Worm (Caenorhabditis elegans): Measurements from ENCODE around the gene T27E9.6.

The T27E9.6 gene

DNA sequence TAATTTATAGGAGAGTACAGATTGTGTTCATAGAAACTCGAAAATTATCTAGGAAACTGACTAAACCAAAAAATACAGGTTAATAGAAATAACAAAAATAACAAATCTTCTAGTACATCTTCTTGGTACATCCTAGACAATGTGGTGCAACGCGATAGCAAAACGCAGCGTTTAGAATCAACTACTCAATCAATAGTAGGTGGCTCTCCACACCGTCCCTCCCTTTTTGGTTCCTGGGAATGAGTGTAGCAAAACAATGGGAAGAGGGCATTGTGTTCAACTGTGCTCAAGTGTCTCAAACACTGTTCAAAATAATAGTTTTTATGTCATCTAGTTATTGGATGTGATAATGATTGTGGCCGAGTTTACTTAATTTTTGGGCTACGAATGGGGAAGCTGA lies at the start of gene T27E9.6:
Gene T27E9.6, minus strand, starts transcription at position 101 of the 400 bp plus-strand sequence.
- TF ChIP-seq tbx-11 (GFP tag; IDR thresholded peaks at IDR 0.05) (no peak), scrt-1 (GFP tag; IDR thresholded peaks at IDR 0.05) (no peak), hmg-4 (GFP tag; optimal IDR thresholded peaks at IDR 0.05) (no peak), ceh-13 (GFP tag; optimal IDR thresholded peaks at IDR 0.05) (no peak), ets-7 (tag; optimal IDR thresholded peaks at IDR 0.05) (no peak), flt-1 (GFP tag; IDR thresholded peaks at IDR 0.05) (no peak), aly-1 (tag; optimal IDR thresholded peaks at IDR 0.05) (no peak), tra-4 (tag; optimal IDR thresholded peaks at IDR 0.05) (no peak), sea-1 (GFP tag; conservative IDR thresholded peaks at IDR 0.05) (no peak), B0310.2 (tag; optimal IDR thresholded peaks at IDR 0.05) (no peak), tbx-37 (GFP tag; conservative IDR thresholded peaks at IDR 0.05) (no peak), hnd-1 (tag; optimal IDR thresholded peaks at IDR 0.05) (no peak)

ce11 chrIII:13526191-13526590 lies 49.6 kb upstream of the T27E9.6 start:
- TF ChIP-seq tbx-37 (GFP tag; conservative IDR thresholded peaks at IDR 0.05) (no peak), hmbx-1 (tag; optimal IDR thresholded peaks at IDR 0.05) (no peak), ceh-36 (tag; optimal IDR thresholded peaks at IDR 0.05) (no peak), aly-1 (tag; optimal IDR thresholded peaks at IDR 0.05) (no peak), hnd-1 (tag; optimal IDR thresholded peaks at IDR 0.05) (no peak), sea-1 (GFP tag; conservative IDR thresholded peaks at IDR 0.05) (no peak), ceh-13 (GFP tag; optimal IDR thresholded peaks at IDR 0.05) (no peak), tra-4 (tag; optimal IDR thresholded peaks at IDR 0.05) (no peak), ets-7 (tag; optimal IDR thresholded peaks at IDR 0.05) (no peak)

DNA sequence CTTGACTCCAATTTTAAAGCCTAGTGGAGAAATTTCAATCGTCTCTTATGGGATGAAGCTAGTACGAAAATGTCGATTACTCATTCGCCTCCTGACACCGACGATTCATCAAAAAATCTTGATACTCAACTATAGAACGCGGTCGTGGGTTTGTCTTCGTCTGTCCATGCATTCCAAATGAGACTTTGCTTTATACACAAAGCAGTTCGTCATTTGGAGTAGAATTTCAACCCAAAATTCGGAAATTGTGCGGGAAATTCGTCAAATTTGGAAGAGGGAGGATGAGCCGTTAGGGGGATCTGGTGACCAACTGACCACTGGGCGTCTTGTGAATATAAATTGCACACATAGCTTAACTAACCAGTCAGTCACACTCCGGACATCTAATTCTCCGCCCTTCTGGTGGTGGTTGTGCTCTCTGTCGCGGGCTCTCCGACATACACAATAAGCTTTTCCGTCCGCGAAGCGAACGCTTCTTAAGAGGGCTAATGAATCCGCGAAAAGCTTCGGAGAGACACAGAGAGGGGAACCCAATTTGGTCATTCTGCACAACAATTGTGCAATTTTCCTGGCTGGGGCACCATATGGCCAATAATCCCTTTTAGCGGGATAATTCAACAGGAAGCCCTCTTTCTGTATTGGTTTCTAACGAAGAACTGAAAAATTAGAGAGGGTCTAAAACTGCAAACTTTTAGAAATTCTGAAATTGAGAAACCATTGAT lies 48.7 kb upstream of the T27E9.6 start:
- no peak for TF ChIP-seq ceh-13 (GFP tag; optimal IDR thresholded peaks at IDR 0.05)
- no peak for TF ChIP-seq ets-7 (tag; optimal IDR thresholded peaks at IDR 0.05)
- no peak for TF ChIP-seq ceh-36 (tag; optimal IDR thresholded peaks at IDR 0.05)
- TF ChIP-seq tbx-37 (GFP tag; conservative IDR thresholded peaks at IDR 0.05): no peak

ce11 chrIII:13524021-13524420 lies 47.4 kb upstream of the T27E9.6 start, which contains the start of gene pod-1:
TSS of gene pod-1 (minus strand) at chrIII:13524121.
- TF ChIP-seq flt-1 (GFP tag; IDR thresholded peaks at IDR 0.05): no peak
- no peak for TF ChIP-seq aly-1 (tag; optimal IDR thresholded peaks at IDR 0.05)

DNA sequence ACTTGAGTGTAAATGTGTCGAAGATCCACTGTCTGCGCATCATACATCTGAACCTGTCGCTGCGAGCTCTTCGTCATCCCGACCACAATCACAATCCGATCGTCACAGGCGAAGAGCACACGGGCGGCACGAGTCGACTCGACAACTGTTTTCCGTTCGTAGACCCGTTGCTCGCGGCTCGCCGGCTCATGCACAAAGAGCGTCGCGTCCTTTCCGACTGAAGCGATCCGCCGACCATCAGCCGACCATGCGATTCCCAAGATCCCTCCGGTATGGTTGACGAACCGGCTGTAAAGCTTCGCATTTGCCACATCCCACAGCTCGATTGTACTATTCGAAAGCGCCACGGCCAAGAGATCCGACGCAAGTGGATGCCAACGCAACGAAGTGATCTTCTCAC lies 41.9 kb upstream of the T27E9.6 start:
- TF ChIP-seq ama-1 (optimal IDR thresholded peaks at IDR 0.05): no peak
- no peak for TF ChIP-seq hmbx-1 (tag; optimal IDR thresholded peaks at IDR 0.05)
- no peak for TF ChIP-seq sea-1 (GFP tag; conservative IDR thresholded peaks at IDR 0.05)
- no peak for TF ChIP-seq B0310.2 (tag; optimal IDR thresholded peaks at IDR 0.05)
- TF ChIP-seq tra-4 (tag; optimal IDR thresholded peaks at IDR 0.05): no peak
- no peak for TF ChIP-seq ets-7 (tag; optimal IDR thresholded peaks at IDR 0.05)
- no peak for TF ChIP-seq pes-1 (GFP tag; IDR thresholded peaks at IDR 0.05)
- no peak for TF ChIP-seq aly-1 (tag; optimal IDR thresholded peaks at IDR 0.05)
- no peak for TF ChIP-seq ceh-36 (tag; optimal IDR thresholded peaks at IDR 0.05)
- TF ChIP-seq ceh-13 (GFP tag; optimal IDR thresholded peaks at IDR 0.05): no peak
- no peak for TF ChIP-seq scrt-1 (GFP tag; IDR thresholded peaks at IDR 0.05)
- no peak for TF ChIP-seq flt-1 (GFP tag; IDR thresholded peaks at IDR 0.05)
- no peak for TF ChIP-seq tbx-37 (GFP tag; conservative IDR thresholded peaks at IDR 0.05)
- TF ChIP-seq hnd-1 (tag; optimal IDR thresholded peaks at IDR 0.05): no peak
- no peak for TF ChIP-seq F13C5.2 (tag; optimal IDR thresholded peaks at IDR 0.05)
- TF ChIP-seq hmg-4 (GFP tag; optimal IDR thresholded peaks at IDR 0.05): no peak

DNA sequence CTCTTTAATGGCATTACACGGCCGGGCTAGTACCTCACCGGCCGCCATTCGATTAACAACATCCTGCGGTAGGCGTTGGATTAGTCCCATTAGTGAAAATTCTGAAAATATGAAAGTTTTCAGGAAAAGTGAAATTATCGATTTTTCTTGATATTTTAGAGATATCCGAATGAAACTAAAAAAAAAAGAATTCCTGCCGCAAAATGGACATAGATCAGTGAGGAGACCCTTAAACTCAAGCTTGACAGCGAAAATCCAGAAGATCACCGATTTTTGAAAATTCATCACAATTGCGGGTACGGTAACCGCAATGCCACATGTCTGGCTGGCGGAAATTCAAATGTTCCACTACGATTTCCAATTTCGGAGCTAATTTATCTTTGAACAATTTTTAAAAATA lies 37.9 kb upstream of the T27E9.6 start, which contains the start of gene mlh-1:
Gene mlh-1, minus strand, starts transcription at position 101 of the 400 bp plus-strand sequence.
- TF ChIP-seq ets-7 (tag; optimal IDR thresholded peaks at IDR 0.05) (no peak), ceh-36 (tag; optimal IDR thresholded peaks at IDR 0.05) (no peak), tra-4 (tag; optimal IDR thresholded peaks at IDR 0.05) (no peak), flt-1 (GFP tag; IDR thresholded peaks at IDR 0.05) (no peak), ama-1 (optimal IDR thresholded peaks at IDR 0.05) (no peak), B0310.2 (tag; optimal IDR thresholded peaks at IDR 0.05) (no peak), tbx-37 (GFP tag; conservative IDR thresholded peaks at IDR 0.05) (no peak), scrt-1 (GFP tag; IDR thresholded peaks at IDR 0.05) (no peak), hmbx-1 (tag; optimal IDR thresholded peaks at IDR 0.05) (no peak), pes-1 (GFP tag; IDR thresholded peaks at IDR 0.05) (no peak), tbx-11 (GFP tag; IDR thresholded peaks at IDR 0.05) (no peak), hmg-4 (GFP tag; optimal IDR thresholded peaks at IDR 0.05) (no peak), aly-1 (tag; optimal IDR thresholded peaks at IDR 0.05) (no peak), sea-1 (GFP tag; conservative IDR thresholded peaks at IDR 0.05) (no peak), ceh-13 (GFP tag; optimal IDR thresholded peaks at IDR 0.05) (no peak), F13C5.2 (tag; optimal IDR thresholded peaks at IDR 0.05) (no peak)

DNA sequence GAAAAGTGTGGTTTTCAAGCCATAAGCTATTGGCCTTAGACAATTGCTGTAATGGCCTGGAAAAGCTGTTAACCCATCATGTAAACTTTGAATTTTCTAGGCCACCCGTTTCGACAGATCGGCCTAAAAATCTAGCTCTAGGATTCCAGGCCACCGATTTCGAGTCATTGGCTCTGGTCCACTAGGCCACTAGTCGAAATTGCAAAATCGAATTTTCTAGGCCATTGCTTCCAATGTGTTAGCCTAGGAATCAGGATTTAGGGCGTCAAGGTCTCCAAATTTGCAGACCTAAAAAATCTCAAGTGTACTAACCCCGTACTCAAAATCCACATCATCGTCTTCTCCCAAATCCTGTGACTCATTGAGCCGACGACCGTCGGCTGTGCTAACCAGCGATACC lies 34.2 kb upstream of the T27E9.6 start:
- TF ChIP-seq hmg-4 (GFP tag; optimal IDR thresholded peaks at IDR 0.05): no peak
- TF ChIP-seq ceh-13 (GFP tag; optimal IDR thresholded peaks at IDR 0.05): no peak
- no peak for TF ChIP-seq sea-1 (GFP tag; conservative IDR thresholded peaks at IDR 0.05)
- TF ChIP-seq hmbx-1 (tag; optimal IDR thresholded peaks at IDR 0.05): no peak
- no peak for TF ChIP-seq pes-1 (GFP tag; IDR thresholded peaks at IDR 0.05)
- TF ChIP-seq B0310.2 (tag; optimal IDR thresholded peaks at IDR 0.05): no peak
- no peak for TF ChIP-seq tbx-37 (GFP tag; conservative IDR thresholded peaks at IDR 0.05)
- TF ChIP-seq tra-4 (tag; optimal IDR thresholded peaks at IDR 0.05): no peak
- TF ChIP-seq ceh-36 (tag; optimal IDR thresholded peaks at IDR 0.05): no peak
- no peak for TF ChIP-seq F13C5.2 (tag; optimal IDR thresholded peaks at IDR 0.05)
- no peak for TF ChIP-seq tbx-11 (GFP tag; IDR thresholded peaks at IDR 0.05)
- no peak for TF ChIP-seq aly-1 (tag; optimal IDR thresholded peaks at IDR 0.05)
- TF ChIP-seq ama-1 (optimal IDR thresholded peaks at IDR 0.05): no peak
- TF ChIP-seq flt-1 (GFP tag; IDR thresholded peaks at IDR 0.05): no peak
- TF ChIP-seq hnd-1 (tag; optimal IDR thresholded peaks at IDR 0.05): no peak
- no peak for TF ChIP-seq scrt-1 (GFP tag; IDR thresholded peaks at IDR 0.05)
- TF ChIP-seq ets-7 (tag; optimal IDR thresholded peaks at IDR 0.05): no peak

Data from whole organism, early embryonic.